Worm (Caenorhabditis elegans): ENCODE data around the gene acr-7.
A peak's percentile ranks its signal among the peaks of the same experiment; 100 is the strongest.

The acr-7 gene

DNA sequence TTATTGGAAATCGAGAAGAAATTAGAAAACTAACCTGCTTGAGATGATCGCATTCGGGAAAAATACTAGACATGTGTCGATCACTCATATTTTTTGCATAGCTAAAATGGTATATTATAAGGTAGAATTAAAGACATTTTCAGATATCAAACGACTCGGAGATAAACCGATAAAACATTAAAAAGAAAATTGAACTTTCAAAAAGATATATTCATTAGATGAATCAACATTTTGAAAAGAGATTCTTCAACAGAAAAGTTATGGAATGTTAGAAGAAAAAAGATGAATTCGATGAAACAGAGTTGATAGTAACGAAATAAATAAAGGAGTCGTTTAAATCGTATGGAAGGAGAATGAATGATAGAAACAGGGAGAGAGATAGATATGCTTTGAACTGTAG is 6.0 kb upstream of the acr-7 start, which contains the start of gene mdmh-35:
Gene mdmh-35, minus strand, starts transcription at position 101 of the 400 bp plus-strand sequence.
- no peak for TF ChIP-seq F55B11.4 (tag; optimal IDR thresholded peaks at IDR 0.05; ENCODE audit: borderline replicate concordance, insufficient read depth)
- TF ChIP-seq snpc-1.3 (tag; optimal IDR thresholded peaks at IDR 0.05; ENCODE audit: insufficient read depth): no peak
- no peak for TF ChIP-seq hlh-26 (GFP tag; conservative IDR thresholded peaks at IDR 0.05)
- TF ChIP-seq ztf-25 (GFP tag; IDR thresholded peaks at IDR 0.05): no peak
- TF ChIP-seq T07F8.4 (tag; optimal IDR thresholded peaks at IDR 0.05): no peak
- no peak for TF ChIP-seq mel-28 (tag; optimal IDR thresholded peaks at IDR 0.05; ENCODE audit: borderline replicate concordance)
- no peak for TF ChIP-seq mxl-1 (tag; optimal IDR thresholded peaks at IDR 0.05)
- TF ChIP-seq athp-1 (tag; optimal IDR thresholded peaks at IDR 0.05): no peak
- TF ChIP-seq rpc-1 (optimal IDR thresholded peaks at IDR 0.05): no peak
- TF ChIP-seq rpc-1 (tag; optimal IDR thresholded peaks at IDR 0.05): no peak
- TF ChIP-seq egl-18 (GFP tag; IDR thresholded peaks at IDR 0.05): no peak
- TF ChIP-seq madf-3 (GFP tag; IDR thresholded peaks at IDR 0.05): no peak
- TF ChIP-seq madf-8 (GFP tag; conservative IDR thresholded peaks at IDR 0.05): no peak
- no peak for TF ChIP-seq B0035.1 (tag; optimal IDR thresholded peaks at IDR 0.05)
- no peak for TF ChIP-seq dox-1 (GFP tag; IDR thresholded peaks at IDR 0.05)
- TF ChIP-seq egl-44 (GFP tag; IDR thresholded peaks at IDR 0.05): no peak
- TF ChIP-seq Y53G8AR.9 (GFP tag; conservative IDR thresholded peaks at IDR 0.05): no peak
- no peak for TF ChIP-seq attf-5 (GFP tag; optimal IDR thresholded peaks at IDR 0.05)

DNA sequence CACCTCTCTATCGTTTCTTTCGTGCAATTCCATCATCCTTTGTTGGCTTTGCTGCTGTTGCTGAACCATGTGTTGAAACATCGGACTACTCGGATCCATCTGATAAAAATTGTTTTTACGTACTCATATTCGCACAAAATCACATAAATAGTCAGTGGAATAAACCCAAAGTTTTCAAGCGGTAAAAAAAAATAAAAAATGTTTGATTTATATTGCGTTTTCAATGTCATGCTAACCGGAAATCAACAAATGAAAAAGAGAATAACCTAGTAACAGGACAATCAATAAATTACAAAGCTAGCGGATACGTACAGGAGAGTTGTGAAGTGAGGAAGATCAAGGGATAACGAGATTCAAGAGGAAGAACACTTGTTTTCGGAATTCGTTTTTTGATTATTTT is 5.3 kb upstream of the acr-7 start, which contains the start of gene mdt-10:
Gene mdt-10, minus strand, starts transcription at position 101 of the 400 bp plus-strand sequence.
- TF ChIP-seq nhr-179 (tag; optimal IDR thresholded peaks at IDR 0.05) (no peak), F22D6.2 (tag; optimal IDR thresholded peaks at IDR 0.05) (no peak), bed-2 (GFP tag; IDR thresholded peaks at IDR 0.05) (no peak), nhr-27 (tag; optimal IDR thresholded peaks at IDR 0.05) (no peak), C06A6.2 (GFP tag; conservative IDR thresholded peaks at IDR 0.05) (no peak), sptf-2 (GFP tag; optimal IDR thresholded peaks at IDR 0.05) (no peak), gei-17 (GFP tag; optimal IDR thresholded peaks at IDR 0.05) (no peak), B0019.2 (GFP tag; conservative IDR thresholded peaks at IDR 0.05) (no peak), cebp-1 (GFP tag; IDR thresholded peaks at IDR 0.05) (no peak), cebp-1 (tag; optimal IDR thresholded peaks at IDR 0.05) (no peak), B0336.3 (GFP tag; IDR thresholded peaks at IDR 0.05) (no peak), zfh-2 (GFP tag; conservative IDR thresholded peaks at IDR 0.05) (no peak)

DNA sequence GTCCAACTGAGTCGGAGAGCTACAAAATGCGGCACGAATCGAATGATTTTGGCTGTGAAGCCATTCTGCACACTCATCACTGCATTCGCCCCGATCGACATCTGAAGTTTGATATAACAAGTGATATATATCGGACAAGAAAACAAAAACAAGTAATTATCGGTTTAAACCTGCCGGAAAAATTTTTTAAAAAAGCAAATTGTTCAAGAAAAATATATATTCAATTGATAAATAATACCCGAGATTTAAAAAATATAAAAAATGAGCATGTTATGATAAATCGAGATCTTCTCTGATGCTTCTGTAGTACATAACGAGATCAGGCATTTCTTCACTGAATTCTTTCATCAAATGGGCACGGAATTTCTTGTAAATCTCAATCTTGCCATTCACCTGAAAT is 4.1 kb upstream of the acr-7 start, which contains the start of gene T09A5.5:
Gene T09A5.5, minus strand, starts transcription at position 101 of the 400 bp plus-strand sequence.
- TF ChIP-seq madf-6 (GFP tag; IDR thresholded peaks at IDR 0.05) (peak; percentile 32; the same call in 1 of the 2 replicates), lin-35 (GFP tag; optimal IDR thresholded peaks at IDR 0.05) (no peak), mes-4 (tag; optimal IDR thresholded peaks at IDR 0.05) (no peak)

DNA sequence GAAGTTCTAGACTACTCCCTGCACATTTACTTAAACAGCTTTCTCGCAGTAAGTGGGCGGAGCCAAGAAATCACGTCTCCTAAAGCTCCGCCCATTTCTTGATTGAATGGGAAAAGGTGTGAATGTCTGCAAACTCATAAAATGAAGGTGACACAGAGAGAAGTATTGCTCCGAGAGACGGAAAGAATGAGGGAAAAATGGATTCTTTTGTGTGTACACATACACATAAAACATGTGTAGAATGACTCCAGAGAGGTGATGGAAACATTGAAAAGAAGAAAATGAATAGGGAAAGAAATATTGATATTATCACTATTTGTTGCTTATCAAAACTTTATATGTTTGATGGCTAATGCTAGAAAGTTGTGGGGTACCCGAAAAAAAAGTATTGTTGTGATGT is 1.9 kb upstream of the acr-7 start:
- no peak for TF ChIP-seq F57A8.1 (GFP tag; optimal IDR thresholded peaks at IDR 0.05)
- peak; percentile 36 for TF ChIP-seq nhr-80 (tag; optimal IDR thresholded peaks at IDR 0.05)

Measured in whole organism, young adult.